Worm (Caenorhabditis elegans) whole organism, young adult: ENCODE results near the gene sma-3.

ENCODE experiments used
- B0336.3 ChIP-seq: fragments of 200-800 bp; sonication (Bioruptor generic); IDR thresholded peaks from 2 replicates; pipeline ENCODE4 v1.3.6; 2022; ENCODE audit warnings: missing genetic modification characterization, missing compliant biosample characterization
- C06A6.2 ChIP-seq: fragments of 200-800 bp; sonication (Bioruptor generic); conservative IDR thresholded peaks from 2 replicates; pipeline ENCODE4 v1.3.6; 2022; ENCODE audit warnings: missing genetic modification characterization, missing compliant biosample characterization
- D2030.7 ChIP-seq: fragments of 200-800 bp; sonication (Bioruptor generic); IDR thresholded peaks from 2 replicates; pipeline ENCODE4 v1.3.6; 2022; ENCODE audit warnings: missing genetic modification reagents, missing genetic modification characterization, missing compliant biosample characterization
- F55B11.4 ChIP-seq: sonication (generic microtip); optimal IDR thresholded peaks from 2 replicates; lab custom pipeline; 2016; ENCODE audit warnings: missing compliant biosample characterization, missing genetic modification characterization, borderline replicate concordance; ENCODE audit not compliant: insufficient read depth
- F57A8.1 ChIP-seq: fragments of 200-800 bp; sonication (Bioruptor generic); optimal IDR thresholded peaks from 2 replicates; lab custom pipeline; 2018; ENCODE audit warnings: mild to moderate bottlenecking, missing genetic modification characterization, moderate library complexity, missing compliant biosample characterization
- Y53G8AR.9 ChIP-seq: fragments of 200-800 bp; sonication (Bioruptor generic); conservative IDR thresholded peaks from 2 replicates; pipeline ENCODE4 v1.3.6; 2022; ENCODE audit warnings: missing genetic modification reagents, missing genetic modification characterization, missing compliant biosample characterization
- Y79H2A.3 ChIP-seq: fragments of 200-800 bp; sonication (Bioruptor generic); conservative IDR thresholded peaks from 2 replicates; pipeline ENCODE4 v1.3.6; 2022; ENCODE audit warnings: missing genetic modification reagents, missing genetic modification characterization, missing compliant biosample characterization
- ama-1 ChIP-seq, 3 experiments: fragments of 150-350 bp in 1 of 3; sonication (generic microtip) in 2 of 3; optimal IDR thresholded peaks; 2 replicates each; lab custom pipeline; 2014 to 2018; ENCODE audit warnings: missing biosample characterization in 2 of 3, missing genetic modification characterization in 2 of 3, missing genetic modification reagents in 2 of 3
- atf-7 ChIP-seq: sonication (generic microtip); optimal IDR thresholded peaks from 2 replicates; lab custom pipeline; 2017; ENCODE audit warnings: mild to moderate bottlenecking, missing genetic modification characterization, missing compliant biosample characterization
- attf-5 ChIP-seq: fragments of 200-800 bp; sonication (Bioruptor generic); optimal IDR thresholded peaks from 2 replicates; lab custom pipeline; 2018; ENCODE audit warnings: mild to moderate bottlenecking, missing genetic modification characterization, missing compliant biosample characterization
- ceh-79 ChIP-seq: sonication (generic microtip); optimal IDR thresholded peaks from 2 replicates; lab custom pipeline; 2017; ENCODE audit warnings: mild to moderate bottlenecking, missing genetic modification characterization, missing compliant biosample characterization
- chd-7 ChIP-seq: sonication (generic microtip); optimal IDR thresholded peaks from 2 replicates; lab custom pipeline; 2016; ENCODE audit warnings: mild to moderate bottlenecking, missing genetic modification characterization, moderate library complexity, missing compliant biosample characterization
- dox-1 ChIP-seq: fragments of 200-800 bp; sonication (Bioruptor generic); IDR thresholded peaks from 2 replicates; pipeline ENCODE4 v1.3.6; 2022; ENCODE audit warnings: missing genetic modification reagents, missing genetic modification characterization, missing compliant biosample characterization
- dpl-1 ChIP-seq: fragments of 150-350 bp; optimal IDR thresholded peaks from 2 replicates; lab custom pipeline; 2014; ENCODE audit warnings: missing biosample characterization, missing genetic modification reagents, missing genetic modification characterization
- egl-44 ChIP-seq: fragments of 200-800 bp; sonication (Bioruptor generic); IDR thresholded peaks from 2 replicates; pipeline ENCODE4 v1.3.6; 2022; ENCODE audit warnings: missing genetic modification reagents, missing genetic modification characterization, missing compliant biosample characterization
- egrh-3 ChIP-seq: fragments of 200-800 bp; sonication (Bioruptor generic); IDR thresholded peaks from 2 replicates; pipeline ENCODE4 v1.3.6; 2022; ENCODE audit warnings: missing genetic modification reagents, missing genetic modification characterization, missing compliant biosample characterization
- ets-4 ChIP-seq: fragments of 200-800 bp; sonication (Bioruptor generic); optimal IDR thresholded peaks from 2 replicates; lab custom pipeline; 2018; ENCODE audit warnings: mild to moderate bottlenecking, missing genetic modification characterization, missing compliant biosample characterization
- fkh-3 ChIP-seq: sonication (generic microtip); optimal IDR thresholded peaks from 2 replicates; lab custom pipeline; 2016; ENCODE audit warnings: mild to moderate bottlenecking, missing genetic modification characterization, missing compliant biosample characterization
- gei-17 ChIP-seq: fragments of 200-800 bp; sonication (Bioruptor generic); optimal IDR thresholded peaks from 2 replicates; lab custom pipeline; 2018; ENCODE audit warnings: mild to moderate bottlenecking, missing genetic modification characterization, missing compliant biosample characterization
- him-1 ChIP-seq: sonication (generic microtip); optimal IDR thresholded peaks from 2 replicates; lab custom pipeline; 2016; ENCODE audit warnings: missing genotype, missing genetic modification reagents, missing genetic modification characterization, missing compliant biosample characterization
- hlh-26 ChIP-seq: fragments of 200-800 bp; sonication (Bioruptor generic); conservative IDR thresholded peaks from 2 replicates; pipeline ENCODE4 v1.3.6; 2022; ENCODE audit warnings: missing genetic modification reagents, missing genetic modification characterization, missing compliant biosample characterization
- hmg-1.2 ChIP-seq: fragments of 200-800 bp; sonication (Bioruptor generic); IDR thresholded peaks from 2 replicates; pipeline ENCODE4 v1.3.6; 2022; ENCODE audit warnings: missing genetic modification reagents, missing genetic modification characterization, missing compliant biosample characterization
- lin-40 ChIP-seq: sonication (generic microtip); optimal IDR thresholded peaks from 2 replicates; lab custom pipeline; 2016; ENCODE audit warnings: missing genetic modification characterization, mild to moderate bottlenecking, missing compliant biosample characterization, missing genotype, missing genetic modification reagents
- lin-54 ChIP-seq: fragments of 200-800 bp; sonication (Bioruptor generic); optimal IDR thresholded peaks from 2 replicates; lab custom pipeline; 2018; ENCODE audit warnings: mild to moderate bottlenecking, missing genetic modification characterization, missing compliant biosample characterization
- lir-1 ChIP-seq: fragments of 200-800 bp; sonication (Bioruptor generic); conservative IDR thresholded peaks from 2 replicates; pipeline ENCODE4 v1.3.6; 2022; ENCODE audit warnings: missing genetic modification reagents, missing genetic modification characterization, missing compliant biosample characterization
- lsl-1 ChIP-seq: fragments of 200-800 bp; sonication (Bioruptor generic); optimal IDR thresholded peaks from 2 replicates; lab custom pipeline; 2018; ENCODE audit warnings: mild to moderate bottlenecking, missing genetic modification characterization, moderate library complexity, missing compliant biosample characterization
- madf-6 ChIP-seq: fragments of 200-800 bp; sonication (Bioruptor generic); IDR thresholded peaks from 2 replicates; pipeline ENCODE4 v1.3.6; 2022; ENCODE audit warnings: missing genetic modification reagents, missing genetic modification characterization, missing compliant biosample characterization
- mcd-1 ChIP-seq: fragments of 200-800 bp; sonication (Bioruptor generic); IDR thresholded peaks from 2 replicates; pipeline ENCODE4 v1.3.6; 2022; ENCODE audit warnings: missing genetic modification reagents, missing genetic modification characterization, missing compliant biosample characterization
- mes-4 ChIP-seq: sonication (generic microtip); optimal IDR thresholded peaks from 2 replicates; lab custom pipeline; 2016; ENCODE audit warnings: missing genotype, missing genetic modification characterization, missing compliant biosample characterization
- nfya-1 ChIP-seq: sonication (generic microtip); optimal IDR thresholded peaks from 2 replicates; lab custom pipeline; 2017; ENCODE audit warnings: antibody characterized with exemption, missing compliant biosample characterization, missing genetic modification characterization, borderline replicate concordance; ENCODE audit not compliant: insufficient read depth
- nfyb-1 ChIP-seq: fragments of 200-800 bp; sonication (Bioruptor generic); IDR thresholded peaks from 2 replicates; pipeline ENCODE4 v1.3.6; 2022; ENCODE audit warnings: missing genetic modification reagents, missing genetic modification characterization, missing compliant biosample characterization
- nhr-179 ChIP-seq: sonication (generic microtip); optimal IDR thresholded peaks from 2 replicates; lab custom pipeline; 2016; ENCODE audit warnings: mild to moderate bottlenecking, missing genetic modification characterization, missing compliant biosample characterization
- rec-8 ChIP-seq, 2 experiments: sonication (generic microtip); optimal IDR thresholded peaks; 2 replicates each; lab custom pipeline; 2016; ENCODE audit warnings: mild to moderate bottlenecking in 2 of 2, missing genetic modification characterization in 2 of 2, missing genetic modification reagents in 2 of 2, missing genotype in 2 of 2, missing biosample characterization in 1 of 2, missing compliant biosample characterization in 1 of 2, moderate library complexity in 1 of 2
- rpc-1 ChIP-seq, 2 experiments: fragments of 150-350 bp in 1 of 2; sonication (generic microtip) in 1 of 2; optimal IDR thresholded peaks; 2 replicates each; lab custom pipeline; 2014 to 2018; ENCODE audit warnings: missing biosample characterization in 1 of 2, missing genetic modification characterization in 1 of 2, missing genetic modification reagents in 1 of 2, missing genotype in 1 of 2
- snpc-3.4 ChIP-seq: sonication (generic microtip); optimal IDR thresholded peaks from 2 replicates; lab custom pipeline; 2017; ENCODE audit warnings: missing genetic modification characterization, mild to moderate bottlenecking, missing compliant biosample characterization, antibody characterized with exemption, moderate library complexity, missing genotype, missing genetic modification reagents
- snpc-4 ChIP-seq, 5 experiments: fragments of 150-350 bp in 1 of 5; sonication (generic microtip) in 4 of 5; optimal IDR thresholded peaks; 2 replicates each; lab custom pipeline; 2014 to 2018; ENCODE audit warnings: missing genetic modification characterization in 5 of 5, missing biosample characterization in 3 of 5, antibody characterized with exemption in 2 of 5, mild to moderate bottlenecking in 2 of 5, missing compliant biosample characterization in 2 of 5, missing genotype in 2 of 5, moderate library complexity in 2 of 5, missing genetic modification reagents in 1 of 5
- sptf-2 ChIP-seq: fragments of 200-800 bp; sonication (Bioruptor generic); optimal IDR thresholded peaks from 2 replicates; lab custom pipeline; 2018; ENCODE audit warnings: mild to moderate bottlenecking, missing genetic modification characterization, missing compliant biosample characterization
- tbp1 ChIP-seq: fragments of 200-800 bp; sonication (Bioruptor generic); optimal IDR thresholded peaks from 2 replicates; lab custom pipeline; 2018; ENCODE audit warnings: mild to moderate bottlenecking, missing genetic modification characterization, missing compliant biosample characterization
- unc-62 ChIP-seq: fragments of 150-350 bp; optimal IDR thresholded peaks from 2 replicates; lab custom pipeline; 2014; ENCODE audit warnings: missing biosample characterization, missing genetic modification reagents, missing genetic modification characterization
- xnd-1 ChIP-seq: sonication (generic microtip); optimal IDR thresholded peaks from 2 replicates; lab custom pipeline; 2016; ENCODE audit warnings: missing genotype, missing genetic modification reagents, missing genetic modification characterization, missing compliant biosample characterization
- zim-3 ChIP-seq: sonication (generic microtip); optimal IDR thresholded peaks from 2 replicates; lab custom pipeline; 2017; ENCODE audit warnings: mild to moderate bottlenecking, missing genetic modification characterization, moderate library complexity, missing compliant biosample characterization
- ztf-22 ChIP-seq: fragments of 200-800 bp; sonication (Bioruptor generic); optimal IDR thresholded peaks from 2 replicates; lab custom pipeline; 2018; ENCODE audit warnings: mild to moderate bottlenecking, missing genetic modification characterization, moderate library complexity, missing compliant biosample characterization
- ztf-28 ChIP-seq: fragments of 200-800 bp; sonication (Bioruptor generic); IDR thresholded peaks from 2 replicates; pipeline ENCODE4 v1.3.6; 2022; ENCODE audit warnings: missing genetic modification reagents, missing genetic modification characterization, missing compliant biosample characterization
- ztf-3 ChIP-seq: fragments of 200-800 bp; sonication (Bioruptor generic); optimal IDR thresholded peaks from 2 replicates; lab custom pipeline; 2018; ENCODE audit warnings: mild to moderate bottlenecking, missing genetic modification characterization, missing compliant biosample characterization

The sma-3 gene

ce11 chrIII:6897587-6898064 is 33.9 kb upstream of the sma-3 start, which contains the start of gene T07E3.4 (continued):
- TF ChIP-seq lsl-1 (GFP tag; lab: Kevin White, UChicago) (no peak), rpc-1 (optimal IDR thresholded peaks at IDR 0.05; lab: Kevin White, UChicago) (no peak), rpc-1 (tag; optimal IDR thresholded peaks at IDR 0.05; lab: Kevin White, UChicago) (no peak), madf-6 (no peak), mes-4 (no peak), rec-8 (tag; optimal IDR thresholded peaks at IDR 0.05; lab: Kevin White, UChicago) (no peak), F55B11.4 (tag; lab: Kevin White, UChicago) (no peak), ama-1 (optimal IDR thresholded peaks at IDR 0.05; lab: Kevin White, UChicago) (no peak), ama-1 (GFP tag; optimal IDR thresholded peaks at IDR 0.05; lab: Kevin White, UChicago) (no peak), xnd-1 (no peak), unc-62 (no peak), gei-17 (GFP tag; lab: Kevin White, UChicago) (no peak), nhr-179 (tag; lab: Kevin White, UChicago) (no peak), D2030.7 (no peak), ztf-28 (GFP tag; lab: Robert Waterston, UW) (no peak)

- no peak for TF ChIP-seq Y79H2A.3
Measured at ce11 chrIII:6895677-6896076, 31.9 kb upstream of the sma-3 start.

- TF ChIP-seq fkh-3: no peak
- TF ChIP-seq ztf-3 (GFP tag; lab: Kevin White, UChicago): no peak
- no peak for TF ChIP-seq egrh-3 (GFP tag; lab: Robert Waterston, UW)
- TF ChIP-seq tbp1 (GFP tag; lab: Kevin White, UChicago): peak; percentile 54
- peak; percentile 45; the same call in 1 of the 2 replicates for TF ChIP-seq nfyb-1
- TF ChIP-seq zim-3 (tag; lab: Kevin White, UChicago): no peak
- peak; percentile 42 for TF ChIP-seq attf-5
- 0 out of 2 replicates have a peak, but pooled peaks have one; percentile 36 for TF ChIP-seq C06A6.2
- TF ChIP-seq chd-7: peak; percentile 52
- no peak for TF ChIP-seq F57A8.1 (GFP tag; lab: Kevin White, UChicago)
- TF ChIP-seq ama-1 (optimal IDR thresholded peaks at IDR 0.05; lab: Kevin White, UChicago): no peak
- TF ChIP-seq ama-1 (GFP tag; optimal IDR thresholded peaks at IDR 0.05; lab: Kevin White, UChicago): peak in 1 of 2 experiments; percentile 51
- TF ChIP-seq ets-4: peak; percentile 49
- peak; percentile 73 for TF ChIP-seq hmg-1.2 (GFP tag; lab: Robert Waterston, UW)
- TF ChIP-seq sptf-2 (GFP tag; lab: Kevin White, UChicago): no peak
- peak; percentile 43; the same call in 1 of the 2 replicates for TF ChIP-seq mcd-1 (GFP tag; lab: Robert Waterston, UW)
- no peak for TF ChIP-seq hlh-26 (GFP tag; lab: Robert Waterston, UW)
- no peak for TF ChIP-seq snpc-4 (GFP tag; optimal IDR thresholded peaks at IDR 0.05; lab: Kevin White, UChicago)
- peak in 1 of 4 experiments; percentile 39 for TF ChIP-seq snpc-4 (tag; optimal IDR thresholded peaks at IDR 0.05; lab: Kevin White, UChicago)
- peak; percentile 47; the same call in 1 of the 2 replicates for TF ChIP-seq dox-1 (GFP tag; lab: Robert Waterston, UW)
- TF ChIP-seq Y53G8AR.9 (GFP tag; lab: Robert Waterston, UW): no peak
- peak; percentile 74 for TF ChIP-seq lin-40 (tag; lab: Kevin White, UChicago)
- TF ChIP-seq him-1: peak; percentile 28
- TF ChIP-seq ztf-22 (GFP tag; lab: Kevin White, UChicago): peak; percentile 2
- peak; percentile 75 for TF ChIP-seq B0336.3
- TF ChIP-seq unc-62: peak; percentile 85
- no peak for TF ChIP-seq egl-44 (GFP tag; lab: Robert Waterston, UW)
- peak; percentile 77 for TF ChIP-seq atf-7 (tag; lab: Kevin White, UChicago)
- peak; percentile 25; the same call in 1 of the 2 replicates for TF ChIP-seq lir-1 (GFP tag; lab: Robert Waterston, UW)
- peak; percentile 47 for TF ChIP-seq lin-54 (GFP tag; lab: Kevin White, UChicago)
- TF ChIP-seq dpl-1 (GFP tag; lab: Kevin White, UChicago): no peak
- TF ChIP-seq ceh-79 (tag; lab: Kevin White, UChicago): no peak
- TF ChIP-seq snpc-3.4 (tag; lab: Kevin White, UChicago): no peak
- no peak for TF ChIP-seq nfya-1 (tag; lab: Kevin White, UChicago)
Measured at ce11 chrIII:6895166-6895565, 31.4 kb upstream of the sma-3 start.
